Worm (Caenorhabditis elegans) whole organism, young adult: ENCODE data around the gene C25H3.17.

ENCODE experiments used
- B0019.2 ChIP-seq: fragments of 200-800 bp; sonication (Bioruptor generic); conservative IDR thresholded peaks from 2 replicates; pipeline ENCODE4 v1.3.6; 2022; ENCODE audit warnings: missing genetic modification reagents, missing genetic modification characterization, missing compliant biosample characterization
- B0035.1 ChIP-seq: sonication (generic microtip); optimal IDR thresholded peaks from 2 replicates; lab custom pipeline; 2016; ENCODE audit warnings: missing genetic modification characterization, mild to moderate bottlenecking, missing compliant biosample characterization, missing genotype, missing genetic modification reagents
- B0336.3 ChIP-seq: fragments of 200-800 bp; sonication (Bioruptor generic); IDR thresholded peaks from 2 replicates; pipeline ENCODE4 v1.3.6; 2022; ENCODE audit warnings: missing genetic modification characterization, missing compliant biosample characterization
- C17E4.6 ChIP-seq: fragments of 200-800 bp; sonication (Bioruptor generic); IDR thresholded peaks from 2 replicates; pipeline ENCODE4 v1.3.6; 2022; ENCODE audit warnings: missing genetic modification reagents, missing genetic modification characterization, missing compliant biosample characterization
- F22D6.2 ChIP-seq: sonication (generic microtip); optimal IDR thresholded peaks from 2 replicates; lab custom pipeline; 2016; ENCODE audit warnings: mild to moderate bottlenecking, missing genetic modification characterization, missing compliant biosample characterization
- F23B12.7 ChIP-seq: sonication (generic microtip); optimal IDR thresholded peaks from 2 replicates; lab custom pipeline; 2017; ENCODE audit warnings: missing genetic modification characterization, mild to moderate bottlenecking, missing compliant biosample characterization, antibody characterized with exemption, moderate library complexity; ENCODE audit not compliant: insufficient read depth
- F33H1.4 ChIP-seq: fragments of 200-800 bp; sonication (Bioruptor generic); IDR thresholded peaks from 2 replicates; pipeline ENCODE4 v1.3.6; 2022; ENCODE audit warnings: missing genetic modification reagents, missing genetic modification characterization, missing compliant biosample characterization
- F37B4.10 ChIP-seq: fragments of 200-800 bp; sonication (Bioruptor generic); IDR thresholded peaks from 2 replicates; pipeline ENCODE4 v1.3.6; 2022; ENCODE audit warnings: missing genetic modification characterization, missing compliant biosample characterization
- F39B2.1 ChIP-seq: fragments of 200-800 bp; sonication (Bioruptor generic); IDR thresholded peaks from 2 replicates; pipeline ENCODE4 v1.3.6; 2022; ENCODE audit warnings: missing genetic modification reagents, missing genetic modification characterization, missing compliant biosample characterization
- F49E8.2 ChIP-seq: sonication (generic microtip); optimal IDR thresholded peaks from 3 replicates; lab custom pipeline; 2017; ENCODE audit warnings: missing genetic modification characterization, mild to moderate bottlenecking, missing compliant biosample characterization, antibody characterized with exemption, moderate library complexity; ENCODE audit not compliant: insufficient read depth
- F57A8.1 ChIP-seq: fragments of 200-800 bp; sonication (Bioruptor generic); optimal IDR thresholded peaks from 2 replicates; lab custom pipeline; 2018; ENCODE audit warnings: mild to moderate bottlenecking, missing genetic modification characterization, moderate library complexity, missing compliant biosample characterization
- K11D2.4 ChIP-seq: fragments of 200-800 bp; sonication (Bioruptor generic); IDR thresholded peaks from 2 replicates; pipeline ENCODE4 v1.3.6; 2022; ENCODE audit warnings: missing genetic modification reagents, missing genetic modification characterization, missing compliant biosample characterization
- K12H6.12 ChIP-seq: fragments of 200-800 bp; sonication (Bioruptor generic); optimal IDR thresholded peaks from 2 replicates; lab custom pipeline; 2018; ENCODE audit warnings: mild to moderate bottlenecking, missing genetic modification characterization, missing compliant biosample characterization
- Y53F4B.3 ChIP-seq: fragments of 200-800 bp; sonication (Bioruptor generic); IDR thresholded peaks from 2 replicates; pipeline ENCODE4 v1.3.6; 2022; ENCODE audit warnings: missing genetic modification reagents, missing genetic modification characterization, missing compliant biosample characterization
- Y67H2A.10 ChIP-seq: fragments of 200-800 bp; sonication (Bioruptor generic); conservative IDR thresholded peaks from 2 replicates; pipeline ENCODE4 v1.3.6; 2022; ENCODE audit warnings: missing genetic modification reagents, missing genetic modification characterization, missing compliant biosample characterization
- Y95B8A.8 ChIP-seq: fragments of 200-800 bp; sonication (Bioruptor generic); IDR thresholded peaks from 2 replicates; pipeline ENCODE4 v1.3.6; 2022; ENCODE audit warnings: missing genetic modification reagents, missing genetic modification characterization, missing compliant biosample characterization
- aptf-3 ChIP-seq: fragments of 200-800 bp; sonication (Bioruptor generic); IDR thresholded peaks from 2 replicates; pipeline ENCODE4 v1.3.6; 2022; ENCODE audit warnings: missing genetic modification characterization, missing compliant biosample characterization
- athp-1 ChIP-seq: sonication (generic microtip); optimal IDR thresholded peaks from 2 replicates; lab custom pipeline; 2017; ENCODE audit warnings: mild to moderate bottlenecking, missing genetic modification characterization, missing compliant biosample characterization
- bed-1 ChIP-seq: fragments of 200-800 bp; sonication (Bioruptor generic); IDR thresholded peaks from 2 replicates; pipeline ENCODE4 v1.3.6; 2022; ENCODE audit warnings: missing genetic modification reagents, missing genetic modification characterization, missing compliant biosample characterization
- bed-2 ChIP-seq: fragments of 200-800 bp; sonication (Bioruptor generic); IDR thresholded peaks from 2 replicates; pipeline ENCODE4 v1.3.6; 2022; ENCODE audit warnings: missing genetic modification reagents, missing genetic modification characterization, missing compliant biosample characterization
- ccch-3 ChIP-seq: fragments of 200-800 bp; sonication (Bioruptor generic); optimal IDR thresholded peaks from 2 replicates; lab custom pipeline; 2018; ENCODE audit warnings: mild to moderate bottlenecking, missing genetic modification characterization, missing compliant biosample characterization
- cebp-1 ChIP-seq, 2 experiments: fragments of 200-800 bp in 1 of 2; sonication (Bioruptor generic) in 1 of 2; sonication (generic microtip) in 1 of 2; IDR thresholded peaks in 1 of 2; optimal IDR thresholded peaks in 1 of 2; 2 replicates each; pipeline versions ENCODE4 v1.3.6 to Lab custom; 2017 to 2022; ENCODE audit warnings: missing compliant biosample characterization in 2 of 2, missing genetic modification characterization in 2 of 2, mild to moderate bottlenecking in 1 of 2, missing genetic modification reagents in 1 of 2, moderate library complexity in 1 of 2
- cebp-2 ChIP-seq: fragments of 200-800 bp; sonication (Bioruptor generic); IDR thresholded peaks from 2 replicates; pipeline ENCODE4 v1.3.6; 2022; ENCODE audit warnings: missing genetic modification characterization, missing compliant biosample characterization
- ceh-79 ChIP-seq: sonication (generic microtip); optimal IDR thresholded peaks from 2 replicates; lab custom pipeline; 2017; ENCODE audit warnings: mild to moderate bottlenecking, missing genetic modification characterization, missing compliant biosample characterization
- chd-7 ChIP-seq: sonication (generic microtip); optimal IDR thresholded peaks from 2 replicates; lab custom pipeline; 2016; ENCODE audit warnings: mild to moderate bottlenecking, missing genetic modification characterization, moderate library complexity, missing compliant biosample characterization
- die-1 ChIP-seq: sonication (generic microtip); optimal IDR thresholded peaks from 2 replicates; lab custom pipeline; 2016; ENCODE audit warnings: missing genotype, mild to moderate bottlenecking, missing genetic modification characterization, missing compliant biosample characterization
- efl-1 ChIP-seq: fragments of 150-350 bp; optimal IDR thresholded peaks from 2 replicates; lab custom pipeline; 2014; ENCODE audit warnings: missing biosample characterization, missing genetic modification reagents, missing genetic modification characterization
- egl-44 ChIP-seq: fragments of 200-800 bp; sonication (Bioruptor generic); IDR thresholded peaks from 2 replicates; pipeline ENCODE4 v1.3.6; 2022; ENCODE audit warnings: missing genetic modification reagents, missing genetic modification characterization, missing compliant biosample characterization
- fkh-3 ChIP-seq: sonication (generic microtip); optimal IDR thresholded peaks from 2 replicates; lab custom pipeline; 2016; ENCODE audit warnings: mild to moderate bottlenecking, missing genetic modification characterization, missing compliant biosample characterization
- let-526 ChIP-seq: fragments of 200-800 bp; sonication (Bioruptor generic); IDR thresholded peaks from 2 replicates; pipeline ENCODE4 v1.3.6; 2022; ENCODE audit warnings: missing genetic modification reagents, missing genetic modification characterization, missing compliant biosample characterization
- lin-40 ChIP-seq: sonication (generic microtip); optimal IDR thresholded peaks from 2 replicates; lab custom pipeline; 2016; ENCODE audit warnings: missing genetic modification characterization, mild to moderate bottlenecking, missing compliant biosample characterization, missing genotype, missing genetic modification reagents
- lir-1 ChIP-seq: fragments of 200-800 bp; sonication (Bioruptor generic); conservative IDR thresholded peaks from 2 replicates; pipeline ENCODE4 v1.3.6; 2022; ENCODE audit warnings: missing genetic modification reagents, missing genetic modification characterization, missing compliant biosample characterization
- lsl-1 ChIP-seq: fragments of 200-800 bp; sonication (Bioruptor generic); optimal IDR thresholded peaks from 2 replicates; lab custom pipeline; 2018; ENCODE audit warnings: mild to moderate bottlenecking, missing genetic modification characterization, moderate library complexity, missing compliant biosample characterization
- lsy-27 ChIP-seq: sonication (generic microtip); optimal IDR thresholded peaks from 2 replicates; lab custom pipeline; 2017; ENCODE audit warnings: missing genetic modification characterization, mild to moderate bottlenecking, missing compliant biosample characterization, antibody characterized with exemption, missing genotype, borderline replicate concordance; ENCODE audit not compliant: insufficient read depth
- madf-10 ChIP-seq: sonication (generic microtip); optimal IDR thresholded peaks from 2 replicates; lab custom pipeline; 2016; ENCODE audit warnings: mild to moderate bottlenecking, missing genetic modification characterization, missing compliant biosample characterization
- madf-8 ChIP-seq: fragments of 200-800 bp; sonication (Bioruptor generic); conservative IDR thresholded peaks from 2 replicates; pipeline ENCODE4 v1.3.6; 2022; ENCODE audit warnings: missing genetic modification reagents, missing genetic modification characterization, missing compliant biosample characterization
- mel-28 ChIP-seq: sonication (generic microtip); optimal IDR thresholded peaks from 2 replicates; lab custom pipeline; 2016; ENCODE audit warnings: borderline replicate concordance, mild to moderate bottlenecking, missing genetic modification characterization, missing compliant biosample characterization
- mes-4 ChIP-seq: sonication (generic microtip); optimal IDR thresholded peaks from 2 replicates; lab custom pipeline; 2016; ENCODE audit warnings: missing genotype, missing genetic modification characterization, missing compliant biosample characterization
- nfya-1 ChIP-seq: sonication (generic microtip); optimal IDR thresholded peaks from 2 replicates; lab custom pipeline; 2017; ENCODE audit warnings: antibody characterized with exemption, missing compliant biosample characterization, missing genetic modification characterization, borderline replicate concordance; ENCODE audit not compliant: insufficient read depth
- nhr-179 ChIP-seq: sonication (generic microtip); optimal IDR thresholded peaks from 2 replicates; lab custom pipeline; 2016; ENCODE audit warnings: mild to moderate bottlenecking, missing genetic modification characterization, missing compliant biosample characterization
- nhr-27 ChIP-seq: fragments of 200-800 bp; sonication (Bioruptor generic); optimal IDR thresholded peaks from 2 replicates; lab custom pipeline; 2018; ENCODE audit warnings: mild to moderate bottlenecking, missing genetic modification characterization, moderate library complexity, missing compliant biosample characterization
- nhr-90 ChIP-seq: sonication (generic microtip); optimal IDR thresholded peaks from 2 replicates; lab custom pipeline; 2016; ENCODE audit warnings: missing genotype, mild to moderate bottlenecking, missing genetic modification characterization, missing compliant biosample characterization
- pha-4 ChIP-seq: fragments of 150-350 bp; sonication (generic microtip); optimal IDR thresholded peaks from 2 replicates; lab custom pipeline; 2014; ENCODE audit warnings: missing biosample characterization, missing genetic modification reagents, missing genetic modification characterization
- rec-8 ChIP-seq, 2 experiments: sonication (generic microtip); optimal IDR thresholded peaks; 2 replicates each; lab custom pipeline; 2016; ENCODE audit warnings: mild to moderate bottlenecking in 2 of 2, missing genetic modification characterization in 2 of 2, missing genetic modification reagents in 2 of 2, missing genotype in 2 of 2, missing biosample characterization in 1 of 2, missing compliant biosample characterization in 1 of 2, moderate library complexity in 1 of 2
- repo-1 ChIP-seq: sonication (generic microtip); optimal IDR thresholded peaks from 2 replicates; lab custom pipeline; 2017; ENCODE audit warnings: mild to moderate bottlenecking, missing genetic modification characterization, missing compliant biosample characterization
- rpc-1 ChIP-seq, 2 experiments: fragments of 150-350 bp in 1 of 2; sonication (generic microtip) in 1 of 2; optimal IDR thresholded peaks; 2 replicates each; lab custom pipeline; 2014 to 2018; ENCODE audit warnings: missing biosample characterization in 1 of 2, missing genetic modification characterization in 1 of 2, missing genetic modification reagents in 1 of 2, missing genotype in 1 of 2
- sptf-2 ChIP-seq: fragments of 200-800 bp; sonication (Bioruptor generic); optimal IDR thresholded peaks from 2 replicates; lab custom pipeline; 2018; ENCODE audit warnings: mild to moderate bottlenecking, missing genetic modification characterization, missing compliant biosample characterization
- ztf-18 ChIP-seq: sonication (generic microtip); optimal IDR thresholded peaks from 2 replicates; lab custom pipeline; 2016; ENCODE audit warnings: missing genotype, mild to moderate bottlenecking, missing genetic modification characterization, missing compliant biosample characterization

Gene C25H3.17

DNA sequence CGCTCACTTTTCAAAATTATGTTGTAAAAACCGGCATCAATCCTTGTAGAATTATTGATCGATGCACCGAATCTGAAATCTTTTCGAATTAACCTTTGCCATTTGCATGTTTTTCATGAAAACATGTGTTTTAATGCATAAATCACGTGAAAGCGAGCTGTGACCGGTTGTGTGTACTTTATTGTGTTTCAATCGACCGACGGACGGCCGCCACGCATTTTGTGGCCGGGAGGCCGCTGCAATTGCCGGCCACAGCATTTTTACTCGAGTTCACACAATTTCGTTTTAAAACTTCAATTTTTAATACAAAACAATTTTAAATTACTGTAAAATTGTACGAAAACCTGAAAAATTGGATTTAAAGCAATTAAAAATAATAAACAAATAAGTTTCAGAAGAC, 19.5 kb upstream of the C25H3.17 start, which contains the start of gene C25H3.11 (continued):
- peak; percentile 31 for TF ChIP-seq B0336.3 (GFP tag; lab: Robert Waterston, UW)
- TF ChIP-seq die-1 (tag; lab: Kevin White, UChicago), result no peak
- TF ChIP-seq cebp-1 (GFP tag; IDR thresholded peaks at IDR 0.05; lab: Robert Waterston, UW), result no peak; the same call in 1 of the 2 replicates
- TF ChIP-seq cebp-1 (tag; optimal IDR thresholded peaks at IDR 0.05; lab: Kevin White, UChicago), result peak; percentile 63
- no peak for TF ChIP-seq chd-7 (tag; lab: Kevin White, UChicago)
- TF ChIP-seq lir-1 (GFP tag; lab: Robert Waterston, UW), result no peak
- no peak for TF ChIP-seq nhr-27
- TF ChIP-seq B0035.1 (tag; lab: Kevin White, UChicago), result no peak
- TF ChIP-seq sptf-2 (GFP tag; lab: Kevin White, UChicago), result no peak
- TF ChIP-seq bed-2 (GFP tag; lab: Robert Waterston, UW), result no peak
- TF ChIP-seq bed-1 (GFP tag; lab: Robert Waterston, UW), result no peak
- TF ChIP-seq F39B2.1 (GFP tag; lab: Robert Waterston, UW), result no peak
- no peak for TF ChIP-seq mes-4
- TF ChIP-seq B0019.2 (GFP tag; lab: Robert Waterston, UW), result no peak
- no peak for TF ChIP-seq Y67H2A.10 (GFP tag; lab: Robert Waterston, UW)
- TF ChIP-seq repo-1 (tag; lab: Kevin White, UChicago), result peak; percentile 31
- no peak for TF ChIP-seq efl-1 (GFP tag; lab: Kevin White, UChicago)
- no peak for TF ChIP-seq egl-44 (GFP tag; lab: Robert Waterston, UW)
- TF ChIP-seq F49E8.2 (tag; lab: Kevin White, UChicago), result no peak
- TF ChIP-seq lsy-27 (tag; lab: Kevin White, UChicago), result no peak
- no peak for TF ChIP-seq K11D2.4
- no peak for TF ChIP-seq F37B4.10 (GFP tag; lab: Robert Waterston, UW)
- TF ChIP-seq madf-10 (tag; lab: Kevin White, UChicago), result peak; percentile 10
- peak; percentile 17 for TF ChIP-seq athp-1 (tag; lab: Kevin White, UChicago)
- TF ChIP-seq let-526 (GFP tag; lab: Robert Waterston, UW), result no peak
- no peak for TF ChIP-seq F33H1.4 (GFP tag; lab: Robert Waterston, UW)
- no peak for TF ChIP-seq rpc-1 (optimal IDR thresholded peaks at IDR 0.05; lab: Kevin White, UChicago)
- no peak for TF ChIP-seq rpc-1 (tag; optimal IDR thresholded peaks at IDR 0.05; lab: Kevin White, UChicago)
- TF ChIP-seq mel-28 (tag; lab: Kevin White, UChicago), result no peak
- TF ChIP-seq lin-40, result peak; percentile 6
- no peak for TF ChIP-seq F23B12.7 (tag; lab: Kevin White, UChicago)
- no peak for TF ChIP-seq pha-4 (tag; lab: Kevin White, UChicago)
- TF ChIP-seq nfya-1 (tag; lab: Kevin White, UChicago), result no peak
- TF ChIP-seq F22D6.2 (tag; lab: Kevin White, UChicago), result no peak
- no peak for TF ChIP-seq F57A8.1 (GFP tag; lab: Kevin White, UChicago)
- TF ChIP-seq nhr-179, result no peak
- no peak for TF ChIP-seq nhr-90
- no peak for TF ChIP-seq aptf-3 (GFP tag; lab: Robert Waterston, UW)
- no peak for TF ChIP-seq lsl-1
- TF ChIP-seq Y53F4B.3 (GFP tag; lab: Robert Waterston, UW), result no peak
- TF ChIP-seq ztf-18, result peak; percentile 15
- no peak for TF ChIP-seq C17E4.6 (GFP tag; lab: Robert Waterston, UW)
- TF ChIP-seq ceh-79, result no peak
- TF ChIP-seq cebp-2, result no peak
- TF ChIP-seq K12H6.12 (tag; lab: Kevin White, UChicago), result peak; percentile 20
- TF ChIP-seq madf-8 (GFP tag; lab: Robert Waterston, UW), result no peak
- no peak for TF ChIP-seq fkh-3 (tag; lab: Kevin White, UChicago)
- no peak for TF ChIP-seq rec-8 (tag; optimal IDR thresholded peaks at IDR 0.05; lab: Kevin White, UChicago)
- no peak for TF ChIP-seq ccch-3 (GFP tag; lab: Kevin White, UChicago)
- no peak for TF ChIP-seq Y95B8A.8 (GFP tag; lab: Robert Waterston, UW)
